Fruit fly (Drosophila melanogaster): Measurements from ENCODE around the gene Act5C.

Act5C gene

DNA sequence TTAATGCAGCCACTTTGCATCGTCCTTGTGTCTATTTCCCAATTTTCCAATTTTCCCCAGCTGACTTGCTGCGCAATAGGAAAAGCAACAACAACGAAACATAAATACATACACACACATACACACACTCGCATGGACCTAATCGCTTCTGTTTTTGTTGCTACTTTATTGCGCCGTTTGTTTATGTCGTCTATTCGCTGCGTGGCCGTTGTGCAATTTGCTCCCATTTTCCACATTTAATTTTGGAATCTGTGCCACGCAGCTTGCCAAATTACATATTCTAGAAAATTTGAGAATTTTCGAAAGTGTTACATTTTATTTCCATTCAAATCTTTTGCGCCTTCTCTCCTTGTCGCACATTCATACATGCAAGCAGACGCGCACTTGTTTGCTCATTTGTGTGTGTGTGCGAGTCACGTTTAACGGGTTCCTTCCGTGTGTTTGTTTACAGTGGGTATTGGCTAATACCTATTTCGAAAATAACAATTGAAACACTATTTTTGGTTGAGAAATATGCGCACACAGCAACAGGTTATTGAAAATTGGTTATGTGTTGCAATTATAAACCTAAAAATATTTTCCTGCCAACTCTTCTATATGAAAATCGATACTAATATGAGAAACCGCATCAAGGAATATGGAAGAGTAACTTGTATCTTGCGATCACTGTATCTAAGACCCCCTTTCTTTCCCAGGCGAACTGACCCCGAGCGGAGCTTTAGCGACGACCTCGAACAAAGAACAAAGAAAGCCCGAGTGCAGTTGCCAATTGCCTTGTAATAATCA lies 20.3 kb upstream of the Act5C start (continued):
- TF ChIP-seq sob (GFP tag; IDR thresholded peaks at IDR 0.05) (peak; percentile 48; the same call in 1 of the 2 replicates), CG2889 (GFP tag; IDR thresholded peaks at IDR 0.05) (no peak), CG7987 (GFP tag; optimal IDR thresholded peaks at IDR 0.05) (peak; percentile 62), CG2875 (GFP tag; optimal IDR thresholded peaks at IDR 0.05) (peak; percentile 21), wdn (GFP tag; IDR thresholded peaks at IDR 0.05) (no peak; the same call in 1 of the 2 replicates), nerfin-1 (tag; optimal IDR thresholded peaks at IDR 0.05) (peak; percentile 22), CG7372 (GFP tag; IDR thresholded peaks at IDR 0.05) (no peak), HmgZ (tag; optimal IDR thresholded peaks at IDR 0.05) (peak; percentile 39), CG16813 (GFP tag; IDR thresholded peaks at IDR 0.05; ENCODE audit: partially characterized antibody) (no peak), mld (GFP tag; IDR thresholded peaks at IDR 0.05; ENCODE audit: partially characterized antibody) (no peak), CG13287 (GFP tag; IDR thresholded peaks at IDR 0.05; ENCODE audit: partially characterized antibody) (no peak), Hey (tag; optimal IDR thresholded peaks at IDR 0.05) (no peak), sqz (GFP tag; optimal IDR thresholded peaks at IDR 0.05) (no peak), B-H2 (GFP tag; optimal IDR thresholded peaks at IDR 0.05) (peak; percentile 31), fd96Cb (tag; optimal IDR thresholded peaks at IDR 0.05) (peak; percentile 2), Asciz (GFP tag; optimal IDR thresholded peaks at IDR 0.05) (peak; percentile 29), abd-A (tag; optimal IDR thresholded peaks at IDR 0.05) (peak; percentile 54), zf30C (GFP tag; optimal IDR thresholded peaks at IDR 0.05) (no peak), CG8290 (GFP tag; optimal IDR thresholded peaks at IDR 0.05) (no peak), CG8290 (tag; optimal IDR thresholded peaks at IDR 0.05) (peak in 1 of 2 experiments; percentile 78), Gug (GFP tag; IDR thresholded peaks at IDR 0.05) (peak; percentile 56; the same call in 2 of the 4 replicates), Stat92E (GFP tag; optimal IDR thresholded peaks at IDR 0.05) (no peak), CG32532 (GFP tag; IDR thresholded peaks at IDR 0.05) (peak; percentile 73), CG12744 (GFP tag; optimal IDR thresholded peaks at IDR 0.05) (peak; percentile 26), jing (GFP tag; optimal IDR thresholded peaks at IDR 0.05) (no peak), Chrac-16 (GFP tag; optimal IDR thresholded peaks at IDR 0.05) (peak; percentile 45), NfI (GFP tag; optimal IDR thresholded peaks at IDR 0.05) (peak; percentile 57), CG3838 (GFP tag; optimal IDR thresholded peaks at IDR 0.05) (no peak), CG6175 (GFP tag; IDR thresholded peaks at IDR 0.05) (no peak), esg (GFP tag; conservative IDR thresholded peaks at IDR 0.05) (peak; percentile 36), mirr (GFP tag; optimal IDR thresholded peaks at IDR 0.05) (peak; percentile 27), zen2 (GFP tag; IDR thresholded peaks at IDR 0.05; ENCODE audit: partially characterized antibody) (no peak), Pdp1 (GFP tag; optimal IDR thresholded peaks at IDR 0.05) (peak in 1 of 2 experiments; percentile 89), CG18764 (GFP tag; optimal IDR thresholded peaks at IDR 0.05) (no peak), CG4820 (GFP tag; optimal IDR thresholded peaks at IDR 0.05) (peak; percentile 29), CG7839 (tag; optimal IDR thresholded peaks at IDR 0.05) (peak; percentile 65), lbe (GFP tag; optimal IDR thresholded peaks at IDR 0.05) (peak; percentile 77), Hmr (GFP tag; optimal IDR thresholded peaks at IDR 0.05) (peak; percentile 64), CG11695 (GFP tag; IDR thresholded peaks at IDR 0.05) (0 out of 3 replicates have a peak, but pooled peaks have one; percentile 34), gro (GFP tag; optimal IDR thresholded peaks at IDR 0.05) (peak; percentile 7), gsb-n (tag; optimal IDR thresholded peaks at IDR 0.05) (peak; percentile 25), gem (tag; optimal IDR thresholded peaks at IDR 0.05) (peak; percentile 71), CG5245 (GFP tag; optimal IDR thresholded peaks at IDR 0.05) (peak; percentile 11), CG4328 (GFP tag; optimal IDR thresholded peaks at IDR 0.05) (peak; percentile 34), CG8478 (optimal IDR thresholded peaks at IDR 0.05) (peak; percentile 58), CoRest (tag; optimal IDR thresholded peaks at IDR 0.05) (peak; percentile 49), CG8944 (GFP tag; optimal IDR thresholded peaks at IDR 0.05) (peak; percentile 17), CG18619 (GFP tag; optimal IDR thresholded peaks at IDR 0.05) (no peak)

Data from whole organism, embryonic.